Fruit fly (Drosophila melanogaster): ENCODE data around the gene sqd.

dm6 chr3R:13662149-13662548 is 16.0 kb upstream of the sqd start:
- no peak for TF ChIP-seq chn (GFP tag; optimal IDR thresholded peaks at IDR 0.05)
- no peak for TF ChIP-seq pan (optimal IDR thresholded peaks at IDR 0.05)
- no peak for TF ChIP-seq pan (GFP tag; optimal IDR thresholded peaks at IDR 0.05 in 1 of 2, IDR thresholded peaks at IDR 0.05 in 1 of 2)
- no peak for TF ChIP-seq sens-2 (GFP tag; IDR thresholded peaks at IDR 0.05)
